Worm (Caenorhabditis elegans): ENCODE results near the gene dep-1.
A peak's percentile ranks its signal among the peaks of the same experiment; 100 is the strongest.

Gene dep-1

ce11 chrII:9019704-9020103 is at the start of gene dep-1:
TSS of gene dep-1 (minus strand) at chrII:9019798.
- TF ChIP-seq W03F9.2 (tag; optimal IDR thresholded peaks at IDR 0.05) (no peak), him-1 (tag; optimal IDR thresholded peaks at IDR 0.05) (no peak), dao-5 (tag; optimal IDR thresholded peaks at IDR 0.05) (no peak)

ce11 chrII:9064437-9064836 is 44.8 kb upstream of the dep-1 start:
- no peak for TF ChIP-seq W03F9.2 (tag; optimal IDR thresholded peaks at IDR 0.05)
- no peak for TF ChIP-seq him-1 (tag; optimal IDR thresholded peaks at IDR 0.05)
- TF ChIP-seq dao-5 (tag; optimal IDR thresholded peaks at IDR 0.05), result no peak

- TF ChIP-seq him-1 (tag; optimal IDR thresholded peaks at IDR 0.05), result no peak
- no peak for TF ChIP-seq W03F9.2 (tag; optimal IDR thresholded peaks at IDR 0.05)
- TF ChIP-seq dao-5 (tag; optimal IDR thresholded peaks at IDR 0.05), result no peak
Observed at ce11 chrII:9063350-9063749, 43.8 kb upstream of the dep-1 start.

DNA sequence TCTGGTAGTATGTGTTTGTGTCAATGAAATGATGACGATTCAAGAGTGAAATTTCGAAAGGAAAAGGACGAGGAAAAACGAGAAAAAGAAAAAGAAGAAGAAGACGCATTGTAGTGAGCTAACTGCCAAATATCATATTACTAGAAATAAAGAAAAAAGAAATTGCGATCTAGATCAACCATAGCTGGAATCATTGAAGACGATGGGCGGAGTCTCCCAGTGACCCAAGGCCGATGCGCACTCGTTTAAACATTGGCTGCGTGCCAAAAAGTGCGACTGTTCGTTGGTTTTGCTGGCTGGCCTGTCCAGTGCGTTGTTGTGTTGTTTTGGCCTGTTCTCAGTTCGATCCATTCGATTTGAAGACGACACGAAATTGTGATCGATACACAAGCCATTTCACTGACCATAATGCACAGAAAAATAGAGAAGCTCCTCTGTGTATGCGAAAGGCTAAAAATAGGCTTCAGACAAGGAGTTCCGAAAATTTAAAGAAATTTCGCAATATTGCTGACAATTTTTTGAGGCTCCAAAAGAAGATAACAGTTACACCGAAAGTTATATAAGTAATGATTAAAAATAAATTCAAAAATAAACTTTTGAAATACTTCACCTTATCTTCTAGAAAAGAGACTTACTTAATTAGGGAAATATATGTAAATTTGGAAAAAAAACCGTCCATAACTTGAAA is 42.8 kb upstream of the dep-1 start:
- TF ChIP-seq dao-5 (tag; optimal IDR thresholded peaks at IDR 0.05), result no peak
- TF ChIP-seq him-1 (tag; optimal IDR thresholded peaks at IDR 0.05), result no peak
- no peak for TF ChIP-seq W03F9.2 (tag; optimal IDR thresholded peaks at IDR 0.05)

DNA sequence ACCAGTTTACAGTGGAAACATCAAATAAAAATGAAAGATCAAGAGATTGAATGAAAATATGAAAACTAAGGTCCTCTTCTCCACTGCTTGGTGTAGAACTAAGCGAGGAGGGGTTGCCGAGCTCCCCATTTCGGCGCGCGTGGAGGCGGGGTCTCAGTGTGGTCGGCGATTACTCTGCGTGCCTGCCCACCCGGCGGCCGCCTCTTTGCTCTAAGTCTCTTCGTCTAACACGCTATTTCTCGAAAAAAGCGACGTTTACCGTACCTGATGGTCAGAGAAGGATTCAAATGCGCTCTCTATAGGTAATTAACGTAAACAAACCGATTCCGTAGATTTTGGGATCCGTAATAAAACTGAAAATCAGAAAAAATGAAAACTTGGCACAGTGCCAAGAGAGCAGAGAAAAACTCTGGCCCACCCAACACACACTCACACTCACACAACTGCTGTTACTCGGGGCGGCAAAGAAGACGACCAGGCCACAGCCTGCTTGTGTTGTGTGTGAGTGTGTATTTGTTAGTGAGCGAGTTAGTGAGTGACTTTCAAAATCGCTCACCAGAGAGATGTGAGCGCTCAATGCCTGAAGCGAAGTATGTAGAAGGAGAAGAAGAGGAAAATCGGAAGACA is 42.1 kb upstream of the dep-1 start:
- peak; percentile 31 for TF ChIP-seq him-1 (tag; optimal IDR thresholded peaks at IDR 0.05)
- TF ChIP-seq dao-5 (tag; optimal IDR thresholded peaks at IDR 0.05), result peak; percentile 18
- no peak for TF ChIP-seq W03F9.2 (tag; optimal IDR thresholded peaks at IDR 0.05)

ce11 chrII:9061099-9061498 is 41.5 kb upstream of the dep-1 start, which contains the start of gene T24B8.3:
TSS of gene T24B8.3 (minus strand) at chrII:9061137.
- TF ChIP-seq him-1 (tag; optimal IDR thresholded peaks at IDR 0.05), result no peak
- TF ChIP-seq dao-5 (tag; optimal IDR thresholded peaks at IDR 0.05), result no peak
- no peak for TF ChIP-seq W03F9.2 (tag; optimal IDR thresholded peaks at IDR 0.05)

DNA sequence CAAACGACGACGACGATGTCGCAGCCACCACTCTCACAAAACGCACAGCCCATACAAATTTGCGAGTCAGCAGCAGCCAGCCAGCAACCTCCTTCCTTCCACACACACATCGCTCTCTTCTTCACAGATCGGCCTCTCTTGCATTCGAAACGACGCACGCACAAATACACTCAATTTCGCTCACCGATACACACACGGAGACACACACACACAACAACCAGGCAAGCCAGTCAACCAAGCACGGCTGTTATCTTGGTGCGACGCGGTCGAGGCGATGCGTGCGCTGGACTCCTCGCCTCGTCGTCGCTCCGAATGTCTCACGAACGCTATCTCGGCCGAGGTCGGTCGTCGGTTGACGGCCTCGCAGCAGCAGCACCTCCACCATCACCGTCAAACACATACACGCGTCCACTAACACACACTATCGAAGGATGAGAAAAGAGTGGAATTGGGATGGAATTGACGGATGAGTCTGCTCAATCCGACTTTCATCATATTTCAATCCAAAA is 40.8 kb upstream of the dep-1 start:
- TF ChIP-seq W03F9.2 (tag; optimal IDR thresholded peaks at IDR 0.05) (peak; percentile 9), dao-5 (tag; optimal IDR thresholded peaks at IDR 0.05) (peak; percentile 9), him-1 (tag; optimal IDR thresholded peaks at IDR 0.05) (peak; percentile 88)

DNA sequence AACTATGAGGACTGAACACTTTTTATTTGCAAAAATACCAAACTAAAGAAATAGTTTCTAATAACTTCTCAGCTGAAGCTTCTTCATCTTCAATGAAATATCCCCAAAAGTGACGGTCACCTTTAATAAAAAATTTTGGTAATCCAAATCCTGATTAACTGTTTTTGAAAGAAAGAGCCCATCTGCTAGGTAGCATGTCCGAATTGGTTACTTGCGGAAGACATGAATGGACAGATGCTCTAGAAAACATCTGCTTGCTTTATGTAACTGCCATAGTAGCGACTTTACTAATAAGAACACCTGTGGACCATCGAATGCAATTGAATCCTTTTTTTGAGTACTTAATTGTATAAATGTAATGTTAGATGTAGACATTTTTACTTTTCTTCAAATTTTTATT is 39.4 kb upstream of the dep-1 start:
- no peak for TF ChIP-seq dao-5 (tag; optimal IDR thresholded peaks at IDR 0.05)
- no peak for TF ChIP-seq him-1 (tag; optimal IDR thresholded peaks at IDR 0.05)
- no peak for TF ChIP-seq W03F9.2 (tag; optimal IDR thresholded peaks at IDR 0.05)

ce11 chrII:9057035-9057668 is 37.6 kb upstream of the dep-1 start, which contains the start of gene rpl-32:
TSS of gene rpl-32 (minus strand) at chrII:9057085.
- TF ChIP-seq him-1 (tag; optimal IDR thresholded peaks at IDR 0.05), result peak; percentile 41
- TF ChIP-seq W03F9.2 (tag; optimal IDR thresholded peaks at IDR 0.05), result peak; percentile 90
- TF ChIP-seq dao-5 (tag; optimal IDR thresholded peaks at IDR 0.05), result no peak

- TF ChIP-seq W03F9.2 (tag; optimal IDR thresholded peaks at IDR 0.05), result no peak
- no peak for TF ChIP-seq him-1 (tag; optimal IDR thresholded peaks at IDR 0.05)
- peak; percentile 51 for TF ChIP-seq dao-5 (tag; optimal IDR thresholded peaks at IDR 0.05)
Observed at ce11 chrII:9056215-9056819, 36.7 kb upstream of the dep-1 start.

ce11 chrII:9054604-9055003 is 35.0 kb upstream of the dep-1 start, which contains the start of gene chmp-7:
TSS of gene chmp-7 (plus strand) at chrII:9054972.
- TF ChIP-seq him-1 (tag; optimal IDR thresholded peaks at IDR 0.05) (peak; percentile 62), W03F9.2 (tag; optimal IDR thresholded peaks at IDR 0.05) (no peak)

DNA sequence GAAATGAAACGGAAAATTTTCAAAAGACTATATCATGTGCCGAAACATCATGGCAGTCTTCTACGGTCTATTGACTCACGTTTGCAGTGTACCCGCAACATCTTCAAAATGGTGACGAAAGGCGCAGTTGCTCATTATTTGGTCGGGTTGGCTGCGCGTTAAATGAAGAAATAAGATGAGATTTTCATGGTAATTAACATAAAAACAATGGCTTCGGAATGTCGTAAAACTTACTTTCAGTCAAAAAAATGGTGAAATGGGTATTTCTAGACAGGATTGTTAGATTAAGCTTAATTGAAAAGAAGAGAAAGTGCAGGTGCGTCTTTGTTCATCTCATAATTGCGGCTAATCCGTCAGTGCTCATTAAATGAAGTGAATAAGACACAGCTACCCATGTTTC is 34.0 kb upstream of the dep-1 start, which contains the start of gene T24B8.7:
TSS of gene T24B8.7 (minus strand) at position 101 of the 400 bp plus-strand sequence.
- no peak for TF ChIP-seq dao-5 (tag; optimal IDR thresholded peaks at IDR 0.05)
- TF ChIP-seq him-1 (tag; optimal IDR thresholded peaks at IDR 0.05), result no peak
- TF ChIP-seq W03F9.2 (tag; optimal IDR thresholded peaks at IDR 0.05), result no peak

DNA sequence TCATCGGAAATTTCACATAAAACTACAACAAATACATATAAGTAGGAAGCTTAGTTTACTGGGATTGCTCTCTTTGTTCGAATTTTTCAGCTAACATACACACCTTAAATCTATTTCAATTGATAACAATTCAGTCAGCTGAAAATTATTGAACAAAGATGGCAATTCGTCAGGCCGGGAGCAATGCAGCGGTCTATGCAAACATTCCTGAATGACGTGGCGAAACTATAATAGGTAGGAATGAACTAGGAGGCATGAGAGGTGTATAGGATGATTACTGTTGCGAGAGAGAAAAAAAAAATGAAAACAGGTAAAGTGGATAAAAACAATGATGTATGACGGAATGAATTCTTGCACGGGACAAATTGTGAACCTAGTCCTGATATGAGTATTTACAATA is 22.5 kb upstream of the dep-1 start:
- TF ChIP-seq W03F9.2 (tag; optimal IDR thresholded peaks at IDR 0.05) (no peak), dao-5 (tag; optimal IDR thresholded peaks at IDR 0.05) (no peak), him-1 (tag; optimal IDR thresholded peaks at IDR 0.05) (no peak)

Measured in whole organism, L4/young adult.